Fruit fly (Drosophila melanogaster) whole organism: ENCODE results near the gene CG14566.

Experiments
- CG8478 ChIP-seq: fragments of >200 bp; optimal IDR thresholded peaks from 2 replicates; lab custom pipeline; 2018; ENCODE audit warnings: inconsistent platforms
- EcR ChIP-seq, 2 experiments: fragments of >200 bp; optimal IDR thresholded peaks; 2 replicates each; lab custom pipeline; 2017; ENCODE audit warnings: missing biosample characterization in 2 of 2, missing genetic modification characterization in 2 of 2, missing genetic modification reagents in 2 of 2
- psq ChIP-seq: fragments of >200 bp; optimal IDR thresholded peaks from 2 replicates; lab custom pipeline; 2017

DNA sequence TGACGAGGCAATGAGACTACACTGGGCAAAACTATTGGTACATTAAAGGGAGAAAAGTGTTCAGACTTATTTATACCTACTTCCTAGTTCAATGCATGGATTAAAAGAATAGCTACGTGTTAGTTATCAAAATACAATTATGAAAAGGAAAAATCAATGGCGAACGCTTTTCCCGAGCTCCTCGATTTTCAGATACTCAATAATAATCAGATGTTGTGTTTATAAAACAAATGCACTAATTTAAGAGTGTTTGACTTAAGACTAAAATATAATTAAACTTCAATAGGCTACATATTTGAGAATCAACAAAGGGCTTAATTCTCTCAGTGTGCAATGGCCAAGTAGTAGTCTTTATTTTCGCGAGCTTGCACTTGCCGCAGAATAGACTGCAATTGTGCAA lies 24.1 kb downstream of the CG14566 start:
- no peak for TF ChIP-seq psq (lab: Kevin White, UChicago)
- TF ChIP-seq EcR (GFP tag; optimal IDR thresholded peaks at IDR 0.05; lab: Kevin White, UChicago): no peak
- no peak for TF ChIP-seq CG8478 (lab: Kevin White, UChicago)
